Worm (Caenorhabditis elegans) whole organism, L1 larva: Measurements from ENCODE around the gene R08A2.7.

ENCODE experiments used
- C16A3.4 ChIP-seq: fragments of 150-350 bp; optimal IDR thresholded peaks from 2 replicates; lab custom pipeline; 2014; ENCODE audit warnings: missing biosample characterization, missing genetic modification characterization
- Y116A8C.19 ChIP-seq: sonication (generic microtip); optimal IDR thresholded peaks from 2 replicates; lab custom pipeline; 2016; ENCODE audit warnings: missing compliant biosample characterization, missing genetic modification characterization, borderline replicate concordance
- alr-1 ChIP-seq: fragments of 200-800 bp; sonication (Bioruptor generic); optimal IDR thresholded peaks from 2 replicates; lab custom pipeline; 2018; ENCODE audit warnings: borderline replicate concordance, mild to moderate bottlenecking, missing genetic modification characterization, missing compliant biosample characterization
- aly-2 ChIP-seq: fragments of 150-350 bp; optimal IDR thresholded peaks from 2 replicates; lab custom pipeline; 2014; ENCODE audit warnings: missing biosample characterization, missing genetic modification characterization
- ama-1 ChIP-seq: fragments of 150-350 bp; optimal IDR thresholded peaks from 2 replicates; lab custom pipeline; 2014
- blmp-1 ChIP-seq: fragments of 150-350 bp; optimal IDR thresholded peaks from 2 replicates; lab custom pipeline; 2014; ENCODE audit warnings: missing biosample characterization, missing genetic modification characterization
- ceh-63 ChIP-seq: fragments of 200-800 bp; sonication (Bioruptor generic); optimal IDR thresholded peaks from 2 replicates; lab custom pipeline; 2018; ENCODE audit warnings: mild to moderate bottlenecking, missing genetic modification characterization, missing compliant biosample characterization
- ceh-8 ChIP-seq: fragments of 200-800 bp; sonication (Bioruptor generic); optimal IDR thresholded peaks from 2 replicates; lab custom pipeline; 2018; ENCODE audit warnings: mild to moderate bottlenecking, missing genetic modification characterization, moderate library complexity, missing compliant biosample characterization
- ceh-88 ChIP-seq: fragments of 200-800 bp; sonication (Bioruptor generic); IDR thresholded peaks from 2 replicates; pipeline ENCODE4 v1.3.6; 2022; ENCODE audit warnings: missing genetic modification characterization, missing compliant biosample characterization
- ceh-90 ChIP-seq: sonication (generic microtip); optimal IDR thresholded peaks from 2 replicates; lab custom pipeline; 2016; ENCODE audit warnings: missing genetic modification characterization, missing compliant biosample characterization
- dpl-1 ChIP-seq, 3 experiments: fragments of 150-350 bp in 2 of 3; sonication (generic microtip) in 1 of 3; optimal IDR thresholded peaks; 2 replicates each; lab custom pipeline; 2014 to 2017; ENCODE audit warnings: missing biosample characterization in 3 of 3, missing genetic modification characterization in 3 of 3, missing genetic modification reagents in 3 of 3
- efl-1 ChIP-seq, 4 experiments: fragments of 150-350 bp; optimal IDR thresholded peaks in 3 of 4; peaks in 1 of 4; 1 replicate in 1 of 4; 2 replicates in 3 of 4; lab custom pipeline; 2014; ENCODE audit warnings: missing biosample characterization in 2 of 4, missing genetic modification characterization in 2 of 4, missing genetic modification reagents in 2 of 4
- egl-27 ChIP-seq, 2 experiments: fragments of 150-350 bp in 1 of 2; sonication (generic microtip); optimal IDR thresholded peaks; 3 replicates each; lab custom pipeline; 2017 to 2018; ENCODE audit warnings: missing biosample characterization in 2 of 2, missing genetic modification characterization in 2 of 2, missing genetic modification reagents in 2 of 2
- elt-2 ChIP-seq: sonication (generic microtip); optimal IDR thresholded peaks from 2 replicates; lab custom pipeline; 2016; ENCODE audit warnings: missing genetic modification characterization, mild to moderate bottlenecking, inconsistent platforms, missing compliant biosample characterization, missing genetic modification reagents
- elt-3 ChIP-seq, 6 experiments: fragments of 150-350 bp in 1 of 6; sonication (generic microtip); optimal IDR thresholded peaks; 2 replicates each; lab custom pipeline; 2017 to 2018; ENCODE audit warnings: missing biosample characterization in 6 of 6, missing genetic modification characterization in 6 of 6, inconsistent platforms in 1 of 6
- ets-5 ChIP-seq: fragments of 200-800 bp; sonication (Bioruptor generic); IDR thresholded peaks from 2 replicates; pipeline ENCODE4 v1.3.6; 2022; ENCODE audit warnings: missing genetic modification characterization, missing compliant biosample characterization
- fkh-10 ChIP-seq: sonication (generic microtip); optimal IDR thresholded peaks from 2 replicates; lab custom pipeline; 2017; ENCODE audit warnings: missing biosample characterization, missing genetic modification reagents, missing genetic modification characterization
- fkh-4 ChIP-seq: sonication (generic microtip); optimal IDR thresholded peaks from 2 replicates; lab custom pipeline; 2016; ENCODE audit warnings: missing compliant biosample characterization, missing genetic modification characterization, borderline replicate concordance
- fkh-8 ChIP-seq: sonication (generic microtip); optimal IDR thresholded peaks from 2 replicates; lab custom pipeline; 2016; ENCODE audit warnings: mild to moderate bottlenecking, missing genetic modification characterization, missing compliant biosample characterization
- hlh-17 ChIP-seq: fragments of 200-800 bp; sonication (Bioruptor generic); optimal IDR thresholded peaks from 2 replicates; lab custom pipeline; 2018; ENCODE audit warnings: missing genetic modification characterization, mild to moderate bottlenecking, missing compliant biosample characterization, moderate library complexity, borderline replicate concordance
- lin-13 ChIP-seq: fragments of 150-350 bp; optimal IDR thresholded peaks from 2 replicates; lab custom pipeline; 2014; ENCODE audit warnings: missing biosample characterization, missing genetic modification reagents, missing genetic modification characterization
- lin-14 ChIP-seq: fragments of 200-800 bp; sonication (Bioruptor generic); optimal IDR thresholded peaks from 2 replicates; lab custom pipeline; 2018; ENCODE audit warnings: mild to moderate bottlenecking, missing genetic modification characterization, moderate library complexity, missing compliant biosample characterization
- lin-39 ChIP-seq: fragments of 150-350 bp; optimal IDR thresholded peaks from 2 replicates; lab custom pipeline; 2014; ENCODE audit warnings: missing biosample characterization, missing genetic modification reagents, missing genetic modification characterization
- lsy-2 ChIP-seq, 2 experiments: fragments of 150-350 bp; optimal IDR thresholded peaks; 2 replicates each; lab custom pipeline; 2014; ENCODE audit warnings: missing biosample characterization in 2 of 2, missing genetic modification characterization in 2 of 2
- mab-9 ChIP-seq: fragments of 200-800 bp; sonication (Bioruptor generic); IDR thresholded peaks from 2 replicates; pipeline ENCODE4 v1.3.6; 2022; ENCODE audit warnings: missing genetic modification reagents, missing genetic modification characterization, missing compliant biosample characterization
- mef-2 ChIP-seq: fragments of 150-350 bp; optimal IDR thresholded peaks from 2 replicates; lab custom pipeline; 2014; ENCODE audit warnings: missing biosample characterization, missing genetic modification characterization
- mep-1 ChIP-seq: fragments of 150-350 bp; optimal IDR thresholded peaks from 2 replicates; lab custom pipeline; 2014; ENCODE audit warnings: missing biosample characterization, missing genetic modification characterization
- nhr-11 ChIP-seq: fragments of 150-350 bp; optimal IDR thresholded peaks from 2 replicates; lab custom pipeline; 2014; ENCODE audit warnings: missing biosample characterization, missing genetic modification characterization
- nhr-12 ChIP-seq: sonication (generic microtip); optimal IDR thresholded peaks from 2 replicates; lab custom pipeline; 2017; ENCODE audit warnings: missing biosample characterization, missing genetic modification characterization
- nhr-19 ChIP-seq: fragments of 200-800 bp; sonication (Bioruptor generic); conservative IDR thresholded peaks from 2 replicates; pipeline ENCODE4 v1.3.6; 2022; ENCODE audit warnings: missing genetic modification characterization, missing compliant biosample characterization
- nhr-237 ChIP-seq: fragments of 150-350 bp; optimal IDR thresholded peaks from 2 replicates; lab custom pipeline; 2014; ENCODE audit warnings: missing biosample characterization, missing genetic modification characterization
- nhr-71 ChIP-seq: sonication (generic microtip); optimal IDR thresholded peaks from 2 replicates; lab custom pipeline; 2016; ENCODE audit warnings: mild to moderate bottlenecking, missing genetic modification characterization, moderate library complexity, missing compliant biosample characterization
- nhr-84 ChIP-seq: sonication (generic microtip); optimal IDR thresholded peaks from 2 replicates; lab custom pipeline; 2017; ENCODE audit warnings: missing biosample characterization, missing genetic modification characterization
- nhr-90 ChIP-seq: sonication (generic microtip); optimal IDR thresholded peaks from 2 replicates; lab custom pipeline; 2016; ENCODE audit warnings: mild to moderate bottlenecking, missing genetic modification characterization, missing compliant biosample characterization; ENCODE audit not compliant: poor library complexity
- pqm-1 ChIP-seq: sonication (generic microtip); optimal IDR thresholded peaks from 3 replicates; lab custom pipeline; 2017; ENCODE audit warnings: missing biosample characterization, missing genetic modification characterization
- rnt-1 ChIP-seq: sonication (generic microtip); optimal IDR thresholded peaks from 2 replicates; lab custom pipeline; 2016; ENCODE audit warnings: mild to moderate bottlenecking, missing genetic modification characterization, moderate library complexity, missing compliant biosample characterization
- sox-4 ChIP-seq: sonication (generic microtip); optimal IDR thresholded peaks from 2 replicates; lab custom pipeline; 2016; ENCODE audit warnings: missing genetic modification characterization, missing compliant biosample characterization
- sup-37 ChIP-seq: fragments of 200-800 bp; sonication (Bioruptor generic); optimal IDR thresholded peaks from 2 replicates; lab custom pipeline; 2018; ENCODE audit warnings: mild to moderate bottlenecking, missing genetic modification characterization, missing compliant biosample characterization
- unc-62 ChIP-seq: fragments of 150-350 bp; optimal IDR thresholded peaks from 2 replicates; lab custom pipeline; 2014; ENCODE audit warnings: missing biosample characterization, missing genetic modification reagents, missing genetic modification characterization
- xbp-1 ChIP-seq: sonication (generic microtip); optimal IDR thresholded peaks from 2 replicates; lab custom pipeline; 2016; ENCODE audit warnings: missing genetic modification characterization, missing compliant biosample characterization
- zip-4 ChIP-seq: fragments of 200-800 bp; sonication (Bioruptor generic); optimal IDR thresholded peaks from 2 replicates; lab custom pipeline; 2018; ENCODE audit warnings: mild to moderate bottlenecking, missing genetic modification characterization, moderate library complexity, missing compliant biosample characterization

R08A2.7 gene

ce11 chrV:14736851-14737250 is 13.7 kb downstream of the R08A2.7 start, which contains the start of gene Y50E8A.5:
Gene Y50E8A.5 (minus strand): TSS chrV:14736951.
- TF ChIP-seq pqm-1 (tag; lab: Kevin White, UChicago) (no peak), nhr-90 (no peak), ceh-8 (no peak), ets-5 (GFP tag; lab: Robert Waterston, UW) (no peak), dpl-1 (GFP tag; optimal IDR thresholded peaks at IDR 0.05; lab: Kevin White, UChicago) (no peak), nhr-237 (tag; lab: Kevin White, UChicago) (no peak), blmp-1 (tag; lab: Kevin White, UChicago) (no peak), nhr-12 (tag; lab: Kevin White, UChicago) (no peak), fkh-10 (GFP tag; lab: Kevin White, UChicago) (no peak), C16A3.4 (no peak), alr-1 (tag; lab: Kevin White, UChicago) (no peak), unc-62 (GFP tag; lab: Kevin White, UChicago) (no peak), ceh-88 (GFP tag; lab: Robert Waterston, UW) (no peak), ceh-90 (tag; lab: Kevin White, UChicago) (no peak), hlh-17 (GFP tag; lab: Kevin White, UChicago) (no peak), xbp-1 (no peak), mep-1 (tag; lab: Kevin White, UChicago) (no peak)

- TF ChIP-seq alr-1 (tag; lab: Kevin White, UChicago) (no peak), fkh-4 (no peak), ama-1 (lab: Kevin White, UChicago) (no peak), aly-2 (tag; lab: Kevin White, UChicago) (no peak)
These were observed 18.1 kb downstream of the R08A2.7 start, which contains the start of gene Y50E8A.6 for ce11 chrV:14741233-14741632. Gene Y50E8A.6 (minus strand): TSS chrV:14741333.

ce11 chrV:14744824-14745223 is 21.7 kb downstream of the R08A2.7 start:
- TF ChIP-seq mef-2, result no peak
- no peak for TF ChIP-seq rnt-1 (tag; lab: Kevin White, UChicago)
- TF ChIP-seq lin-13 (GFP tag; lab: Kevin White, UChicago), result no peak
- TF ChIP-seq egl-27 (tag; optimal IDR thresholded peaks at IDR 0.05; lab: Kevin White, UChicago), result no peak
- TF ChIP-seq ceh-63 (GFP tag; lab: Kevin White, UChicago), result no peak
- TF ChIP-seq hlh-17 (GFP tag; lab: Kevin White, UChicago), result no peak
- TF ChIP-seq elt-2 (tag; lab: Kevin White, UChicago), result no peak
- TF ChIP-seq elt-3 (tag; optimal IDR thresholded peaks at IDR 0.05; lab: Kevin White, UChicago), result no peak
- no peak for TF ChIP-seq lin-39 (tag; lab: Kevin White, UChicago)
- TF ChIP-seq efl-1 (optimal IDR thresholded peaks at IDR 0.05; lab: Kevin White, UChicago), result no peak
- no peak for TF ChIP-seq efl-1 (GFP tag; optimal IDR thresholded peaks at IDR 0.05 in 1 of 2; lab: Kevin White, UChicago)
- no peak for TF ChIP-seq sup-37 (GFP tag; lab: Kevin White, UChicago)
- TF ChIP-seq mab-9 (GFP tag; lab: Robert Waterston, UW), result no peak

ce11 chrV:14746975-14747374 is 23.9 kb downstream of the R08A2.7 start:
- TF ChIP-seq Y116A8C.19 (tag; lab: Kevin White, UChicago), result no peak
- TF ChIP-seq ceh-90 (tag; lab: Kevin White, UChicago), result no peak
- no peak for TF ChIP-seq dpl-1 (GFP tag; optimal IDR thresholded peaks at IDR 0.05; lab: Kevin White, UChicago)
- no peak for TF ChIP-seq nhr-84 (tag; lab: Kevin White, UChicago)
- TF ChIP-seq, all 84 proteins: peak for 0

ce11 chrV:14748608-14749137 is 25.6 kb downstream of the R08A2.7 start, which contains the start of the genes lipl-8 and Y50E8A.22:
Gene lipl-8 (minus strand): TSS chrV:14748708.
Gene Y50E8A.22 (minus strand): TSS chrV:14749087.
- TF ChIP-seq lin-14 (GFP tag; lab: Kevin White, UChicago) (no peak), egl-27 (tag; optimal IDR thresholded peaks at IDR 0.05; lab: Kevin White, UChicago) (no peak), ama-1 (lab: Kevin White, UChicago) (no peak), hlh-17 (GFP tag; lab: Kevin White, UChicago) (no peak), nhr-71 (tag; lab: Kevin White, UChicago) (no peak), sup-37 (GFP tag; lab: Kevin White, UChicago) (no peak), fkh-8 (no peak), nhr-11 (tag; lab: Kevin White, UChicago) (no peak), nhr-19 (GFP tag; lab: Robert Waterston, UW) (no peak), lin-13 (GFP tag; lab: Kevin White, UChicago) (no peak), lsy-2 (tag; optimal IDR thresholded peaks at IDR 0.05; lab: Kevin White, UChicago) (no peak), ceh-63 (GFP tag; lab: Kevin White, UChicago) (no peak), sox-4 (tag; lab: Kevin White, UChicago) (no peak), zip-4 (GFP tag; lab: Kevin White, UChicago) (no peak), aly-2 (tag; lab: Kevin White, UChicago) (no peak)
